Worm (Caenorhabditis elegans): ENCODE measurements around the gene snt-2.

snt-2 gene

DNA sequence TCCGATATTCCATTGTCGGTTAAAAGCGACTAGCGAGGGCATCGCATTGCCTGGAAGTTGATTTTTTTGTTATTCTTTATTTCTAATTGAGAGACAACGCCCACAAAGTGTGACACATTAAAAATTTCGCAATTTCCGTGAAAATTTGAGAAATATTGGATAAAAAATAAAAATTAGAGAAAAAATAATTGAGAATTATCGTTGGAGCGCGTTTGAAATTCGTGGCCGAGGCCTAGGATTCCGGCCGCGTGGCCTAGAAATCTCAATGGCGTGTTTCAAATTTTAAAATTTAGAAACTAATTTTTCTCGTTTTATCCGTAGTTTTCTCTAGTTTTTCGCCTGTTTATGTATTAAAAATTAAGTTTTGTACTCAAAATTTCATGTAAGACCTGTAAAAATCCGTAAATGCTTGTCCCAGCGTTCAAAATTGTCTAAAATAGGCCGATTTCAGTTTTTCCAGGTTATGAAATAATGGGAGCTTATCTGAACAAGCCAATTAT lies 10.2 kb downstream of the snt-2 start, which contains the start of the genes dagl-2 and ppm-1.G (continued):
- TF ChIP-seq ceh-30 (tag; optimal IDR thresholded peaks at IDR 0.05) (no peak), ceh-22 (tag; optimal IDR thresholded peaks at IDR 0.05) (no peak), madf-2 (tag; optimal IDR thresholded peaks at IDR 0.05) (no peak), ceh-24 (tag; optimal IDR thresholded peaks at IDR 0.05) (no peak), sox-2 (GFP tag; IDR thresholded peaks at IDR 0.05) (no peak), hlh-15 (tag; optimal IDR thresholded peaks at IDR 0.05) (no peak), unc-3 (GFP tag; conservative IDR thresholded peaks at IDR 0.05) (0 out of 2 replicates have a peak, but pooled peaks have one; percentile 36), unc-3 (tag; optimal IDR thresholded peaks at IDR 0.05) (peak; percentile 23), ets-4 (tag; optimal IDR thresholded peaks at IDR 0.05) (peak; percentile 63), C08G9.2 (tag; optimal IDR thresholded peaks at IDR 0.05) (peak; percentile 81), ceh-18 (tag; optimal IDR thresholded peaks at IDR 0.05) (peak; percentile 11), elt-2 (tag; optimal IDR thresholded peaks at IDR 0.05) (peak; percentile 71), ttx-3 (tag; optimal IDR thresholded peaks at IDR 0.05) (no peak), elt-4 (tag; optimal IDR thresholded peaks at IDR 0.05) (no peak), ceh-2 (tag; optimal IDR thresholded peaks at IDR 0.05) (peak; percentile 74), zip-5 (tag; optimal IDR thresholded peaks at IDR 0.05) (peak; percentile 55), npax-4 (tag; optimal IDR thresholded peaks at IDR 0.05) (no peak), ztf-16 (tag; optimal IDR thresholded peaks at IDR 0.05) (no peak), Y22D7AL.16 (tag; optimal IDR thresholded peaks at IDR 0.05) (no peak), lim-6 (tag; optimal IDR thresholded peaks at IDR 0.05) (peak; percentile 39), unc-42 (tag; optimal IDR thresholded peaks at IDR 0.05) (peak; percentile 94)

DNA sequence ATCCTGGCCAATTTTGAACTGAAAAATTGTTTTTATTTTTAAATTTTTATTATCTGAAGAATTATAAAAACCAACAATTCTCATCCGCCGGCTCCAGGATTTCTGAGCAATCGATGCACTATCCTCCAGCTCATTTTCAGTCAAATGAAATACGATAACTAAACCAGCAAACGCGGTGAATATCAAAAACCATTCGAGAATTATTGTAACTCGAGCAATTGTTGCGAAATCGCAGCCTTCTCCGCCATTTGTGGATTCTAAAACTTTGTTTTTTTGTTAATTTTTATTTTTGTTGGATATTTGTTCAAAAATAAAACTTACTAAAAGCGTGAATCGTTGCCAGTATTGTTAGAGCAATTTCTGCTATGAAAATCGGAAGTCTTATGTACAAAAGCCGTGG lies 11.0 kb downstream of the snt-2 start:
- no peak for TF ChIP-seq lim-6 (tag; optimal IDR thresholded peaks at IDR 0.05)
- no peak for TF ChIP-seq zip-5 (tag; optimal IDR thresholded peaks at IDR 0.05)
- TF ChIP-seq pag-3 (tag; optimal IDR thresholded peaks at IDR 0.05; ENCODE audit: borderline replicate concordance): no peak
- no peak for TF ChIP-seq unc-55 (GFP tag; optimal IDR thresholded peaks at IDR 0.05)
- TF ChIP-seq ceh-14 (tag; optimal IDR thresholded peaks at IDR 0.05): no peak
- no peak for TF ChIP-seq ceh-22 (tag; optimal IDR thresholded peaks at IDR 0.05)
- TF ChIP-seq unc-86 (tag; optimal IDR thresholded peaks at IDR 0.05): no peak

DNA sequence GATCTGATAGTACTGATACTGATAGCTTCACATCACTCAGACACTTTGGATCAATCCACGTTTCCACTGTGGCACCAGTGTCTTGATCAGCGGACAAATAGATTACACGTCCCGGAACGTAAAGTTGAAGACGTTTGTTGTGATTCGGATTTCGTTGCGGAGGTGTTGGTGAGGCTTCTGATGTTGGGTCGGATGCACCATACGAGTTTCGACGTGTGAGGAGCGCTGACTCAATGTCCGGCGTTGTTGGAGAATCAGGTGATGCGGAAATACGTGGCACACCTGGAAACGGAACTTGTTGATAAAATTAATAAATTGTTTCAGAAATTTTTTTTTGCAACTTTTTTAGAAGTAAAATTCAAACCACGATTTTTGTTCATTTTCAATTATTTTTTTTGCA lies 14.8 kb downstream of the snt-2 start, which contains the start of gene alh-11:
TSS of gene alh-11 (minus strand) at position 101 of the 400 bp plus-strand sequence.
- TF ChIP-seq ceh-24 (tag; optimal IDR thresholded peaks at IDR 0.05): no peak
- TF ChIP-seq pax-1 (tag; optimal IDR thresholded peaks at IDR 0.05): no peak
- no peak for TF ChIP-seq ztf-16 (tag; optimal IDR thresholded peaks at IDR 0.05)
- no peak for TF ChIP-seq C08G9.2 (tag; optimal IDR thresholded peaks at IDR 0.05)
- no peak for TF ChIP-seq unc-55 (GFP tag; optimal IDR thresholded peaks at IDR 0.05)
- TF ChIP-seq gmeb-2 (tag; optimal IDR thresholded peaks at IDR 0.05): no peak
- TF ChIP-seq lim-6 (tag; optimal IDR thresholded peaks at IDR 0.05): no peak
- no peak for TF ChIP-seq hlh-6 (tag; optimal IDR thresholded peaks at IDR 0.05)
- no peak for TF ChIP-seq ets-4 (tag; optimal IDR thresholded peaks at IDR 0.05)
- no peak for TF ChIP-seq ceh-9 (tag; optimal IDR thresholded peaks at IDR 0.05)
- TF ChIP-seq ceh-6 (GFP tag; optimal IDR thresholded peaks at IDR 0.05): no peak
- no peak for TF ChIP-seq che-1 (tag; optimal IDR thresholded peaks at IDR 0.05)
- no peak for TF ChIP-seq pag-3 (tag; optimal IDR thresholded peaks at IDR 0.05; ENCODE audit: borderline replicate concordance)
- no peak for TF ChIP-seq ceh-45 (GFP tag; IDR thresholded peaks at IDR 0.05)

DNA sequence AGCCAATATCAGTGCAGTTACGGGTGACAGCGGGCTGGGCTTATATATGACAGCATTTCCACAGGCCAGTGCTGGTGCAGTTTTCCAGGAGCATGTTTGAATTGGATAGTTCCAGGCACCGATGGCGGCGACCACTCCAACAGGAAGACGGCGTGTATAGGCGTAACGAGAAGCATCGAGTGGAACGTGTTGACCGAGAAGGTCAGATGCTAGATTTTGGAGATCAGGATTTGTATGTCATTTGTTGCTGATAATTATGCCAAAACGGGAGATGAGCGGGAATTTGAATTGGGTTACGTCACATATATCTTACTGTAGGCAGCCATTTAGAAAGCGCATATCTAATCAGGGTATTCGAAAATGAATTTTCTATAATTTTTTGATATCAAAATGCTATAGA lies 18.1 kb downstream of the snt-2 start:
- TF ChIP-seq ttx-3 (tag; optimal IDR thresholded peaks at IDR 0.05) (no peak), dve-1 (tag; optimal IDR thresholded peaks at IDR 0.05) (no peak), rnt-1 (tag; optimal IDR thresholded peaks at IDR 0.05) (no peak), elt-4 (tag; optimal IDR thresholded peaks at IDR 0.05) (no peak), npax-4 (tag; optimal IDR thresholded peaks at IDR 0.05) (no peak), eyg-1 (tag; optimal IDR thresholded peaks at IDR 0.05) (no peak), ceh-9 (tag; optimal IDR thresholded peaks at IDR 0.05) (no peak), unc-55 (GFP tag; optimal IDR thresholded peaks at IDR 0.05) (no peak), Y22D7AL.16 (tag; optimal IDR thresholded peaks at IDR 0.05) (no peak), hlh-15 (tag; optimal IDR thresholded peaks at IDR 0.05) (no peak), hlh-30 (tag; optimal IDR thresholded peaks at IDR 0.05; ENCODE audit: insufficient read depth) (no peak), hlh-13 (GFP tag; optimal IDR thresholded peaks at IDR 0.05) (no peak), pax-1 (tag; optimal IDR thresholded peaks at IDR 0.05) (no peak), ceh-14 (tag; optimal IDR thresholded peaks at IDR 0.05) (no peak), C38D4.7 (GFP tag; optimal IDR thresholded peaks at IDR 0.05) (no peak), ceh-19 (GFP tag; optimal IDR thresholded peaks at IDR 0.05) (no peak), pqm-1 (tag; optimal IDR thresholded peaks at IDR 0.05) (no peak)
